Fruit fly (Drosophila melanogaster) whole organism, embryonic: ENCODE results near the gene SdicB.

Experiments
- CG10543 ChIP-seq: fragments of 200-800 bp; sonication (Bioruptor generic); optimal IDR thresholded peaks from 3 replicates; lab custom pipeline; 2017; ENCODE audit warnings: missing biosample characterization, mild to moderate bottlenecking, missing genetic modification characterization, moderate library complexity
- CG12104 ChIP-seq: fragments of 200-800 bp; sonication (Bioruptor generic); optimal IDR thresholded peaks from 3 replicates; lab custom pipeline; 2016; ENCODE audit warnings: missing biosample characterization, missing genetic modification characterization
- CG12391 ChIP-seq: fragments of 200-800 bp; sonication (Bioruptor generic); optimal IDR thresholded peaks from 3 replicates; lab custom pipeline; 2018; ENCODE audit warnings: missing biosample characterization, mild to moderate bottlenecking, missing genetic modification characterization, moderate library complexity
- CG12659 ChIP-seq: fragments of 200-800 bp; sonication (Bioruptor generic); optimal IDR thresholded peaks from 3 replicates; lab custom pipeline; 2017; ENCODE audit warnings: mild to moderate bottlenecking, missing biosample characterization, missing genetic modification reagents, missing genetic modification characterization
- CG13424 ChIP-seq: fragments of 200-800 bp; sonication (Bioruptor generic); optimal IDR thresholded peaks from 2 replicates; lab custom pipeline; 2019; ENCODE audit warnings: missing biosample characterization, mild to moderate bottlenecking, missing genetic modification characterization, moderate library complexity
- CG14710 ChIP-seq: fragments of 200-800 bp; sonication (Bioruptor generic); optimal IDR thresholded peaks from 3 replicates; lab custom pipeline; 2019; ENCODE audit warnings: missing biosample characterization, mild to moderate bottlenecking, missing genetic modification characterization, moderate library complexity
- CG17385 ChIP-seq: fragments of 200-800 bp; sonication (Bioruptor generic); optimal IDR thresholded peaks from 3 replicates; lab custom pipeline; 2018; ENCODE audit warnings: missing biosample characterization, mild to moderate bottlenecking, missing genetic modification characterization
- CG17612 ChIP-seq: fragments of 200-800 bp; sonication (Bioruptor generic); IDR thresholded peaks from 2 replicates; pipeline ENCODE4 v1.3.6; 2022; ENCODE audit warnings: missing biosample characterization, missing genetic modification characterization
- CG17829 ChIP-seq: fragments of 200-800 bp; optimal IDR thresholded peaks from 2 replicates; lab custom pipeline; 2019; ENCODE audit warnings: missing biosample characterization, mild to moderate bottlenecking, missing genetic modification characterization, moderate library complexity
- CG18011 ChIP-seq: fragments of 200-800 bp; sonication (Bioruptor generic); optimal IDR thresholded peaks from 2 replicates; lab custom pipeline; 2017; ENCODE audit warnings: missing biosample characterization, missing genetic modification characterization, mild to moderate bottlenecking, moderate library complexity, missing genotype
- CG2116 ChIP-seq: fragments of 200-800 bp; sonication (Bioruptor generic); optimal IDR thresholded peaks from 3 replicates; lab custom pipeline; 2018; ENCODE audit warnings: missing biosample characterization, mild to moderate bottlenecking, missing genetic modification characterization
- CG2120 ChIP-seq: fragments of 200-800 bp; sonication (Bioruptor generic); optimal IDR thresholded peaks from 3 replicates; lab custom pipeline; 2016; ENCODE audit warnings: missing biosample characterization, missing genetic modification characterization
- CG2712 ChIP-seq: fragments of 200-800 bp; optimal IDR thresholded peaks from 3 replicates; lab custom pipeline; 2019; ENCODE audit warnings: missing biosample characterization, mild to moderate bottlenecking, missing genetic modification characterization, moderate library complexity
- CG34224 ChIP-seq: fragments of 200-800 bp; sonication (Bioruptor generic); IDR thresholded peaks from 3 replicates; pipeline ENCODE4 v1.3.6; 2022; ENCODE audit warnings: missing biosample characterization, missing genetic modification characterization; ENCODE audit not compliant: partially characterized antibody
- CG7357 ChIP-seq: fragments of 200-800 bp; sonication (Bioruptor generic); IDR thresholded peaks from 3 replicates; pipeline ENCODE4 v1.3.6; 2022; ENCODE audit warnings: missing biosample characterization, missing genetic modification characterization
- CG9609 ChIP-seq: fragments of 200-800 bp; sonication (Bioruptor generic); optimal IDR thresholded peaks from 3 replicates; lab custom pipeline; 2016; ENCODE audit warnings: missing biosample characterization, missing genetic modification characterization
- D19B ChIP-seq: fragments of 200-800 bp; sonication (Bioruptor generic); optimal IDR thresholded peaks from 2 replicates; lab custom pipeline; 2017; ENCODE audit warnings: missing biosample characterization, mild to moderate bottlenecking, missing genetic modification characterization
- Dbx ChIP-seq: fragments of 200-800 bp; sonication (Bioruptor generic); IDR thresholded peaks from 3 replicates; pipeline ENCODE4 v1.3.6; 2022; ENCODE audit warnings: missing biosample characterization, missing genetic modification characterization
- Dll ChIP-seq: fragments of 200-800 bp; sonication (Bioruptor generic); IDR thresholded peaks from 4 replicates; pipeline ENCODE4 v1.3.6; 2022; ENCODE audit warnings: missing biosample characterization, missing genetic modification characterization; ENCODE audit not compliant: partially characterized antibody
- Dp ChIP-seq: fragments of 200-800 bp; sonication (Bioruptor generic); optimal IDR thresholded peaks from 2 replicates; lab custom pipeline; 2018; ENCODE audit warnings: missing biosample characterization, mild to moderate bottlenecking, missing genetic modification characterization, moderate library complexity
- E2f2 ChIP-seq: fragments of 200-800 bp; sonication (Bioruptor generic); IDR thresholded peaks from 2 replicates; pipeline ENCODE4 v1.3.6; 2022; ENCODE audit warnings: missing biosample characterization, missing genetic modification characterization
- Elba2 ChIP-seq: fragments of 200-800 bp; sonication (Bioruptor generic); optimal IDR thresholded peaks from 3 replicates; lab custom pipeline; 2016; ENCODE audit warnings: missing biosample characterization, missing genetic modification characterization
- H15 ChIP-seq: fragments of 200-800 bp; sonication (Bioruptor generic); IDR thresholded peaks from 3 replicates; pipeline ENCODE4 v1.3.6; 2022; ENCODE audit warnings: missing biosample characterization, missing genetic modification characterization
- HLH4C ChIP-seq: fragments of 200-800 bp; sonication (Bioruptor generic); IDR thresholded peaks from 3 replicates; pipeline ENCODE4 v1.3.6; 2022; ENCODE audit warnings: missing biosample characterization, missing genetic modification characterization; ENCODE audit not compliant: partially characterized antibody
- Hr51 ChIP-seq, 2 experiments: fragments of 200-800 bp; sonication (Bioruptor generic); optimal IDR thresholded peaks; 2 replicates in 1 of 2; 3 replicates in 1 of 2; lab custom pipeline; 2016 to 2018; ENCODE audit warnings: missing biosample characterization in 2 of 2, missing genetic modification characterization in 2 of 2, mild to moderate bottlenecking in 1 of 2, moderate library complexity in 1 of 2
- Lhr ChIP-seq: fragments of 200-800 bp; sonication (Bioruptor generic); optimal IDR thresholded peaks from 3 replicates; lab custom pipeline; 2017; ENCODE audit warnings: mild to moderate bottlenecking, missing biosample characterization, missing genetic modification reagents, missing genetic modification characterization
- NC2α ChIP-seq: fragments of 200-800 bp; sonication (Bioruptor generic); optimal IDR thresholded peaks from 2 replicates; lab custom pipeline; 2016; ENCODE audit warnings: missing biosample characterization, missing genetic modification characterization
- Neu2 ChIP-seq: fragments of 200-800 bp; sonication (Bioruptor generic); optimal IDR thresholded peaks from 3 replicates; lab custom pipeline; 2016; ENCODE audit warnings: missing biosample characterization, missing genetic modification characterization, borderline replicate concordance
- NfI ChIP-seq: fragments of 200-800 bp; sonication (Bioruptor generic); optimal IDR thresholded peaks from 3 replicates; lab custom pipeline; 2018; ENCODE audit warnings: missing biosample characterization, mild to moderate bottlenecking, missing genetic modification characterization, moderate library complexity
- Pdp1 ChIP-seq, 2 experiments: fragments of 200-800 bp; sonication (Bioruptor generic); optimal IDR thresholded peaks; 3 replicates each; lab custom pipeline; 2016; ENCODE audit warnings: missing biosample characterization in 2 of 2, missing genetic modification characterization in 2 of 2, mild to moderate bottlenecking in 1 of 2, moderate library complexity in 1 of 2
- Ptx1 ChIP-seq: fragments of 200-800 bp; sonication (Bioruptor generic); IDR thresholded peaks from 2 replicates; pipeline ENCODE4 v1.3.6; 2022; ENCODE audit warnings: missing biosample characterization, missing genetic modification characterization
- Sox100B ChIP-seq: fragments of 200-800 bp; sonication (Bioruptor generic); optimal IDR thresholded peaks from 3 replicates; lab custom pipeline; 2018; ENCODE audit warnings: missing biosample characterization, mild to moderate bottlenecking, missing genetic modification characterization
- az2 ChIP-seq: fragments of 200-800 bp; sonication (Bioruptor generic); optimal IDR thresholded peaks from 3 replicates; lab custom pipeline; 2016; ENCODE audit warnings: missing biosample characterization, missing genetic modification characterization
- bcd ChIP-seq: fragments of 200-800 bp; sonication (Bioruptor generic); optimal IDR thresholded peaks from 2 replicates; lab custom pipeline; 2017; ENCODE audit warnings: missing biosample characterization, mild to moderate bottlenecking, missing genetic modification characterization
- cg ChIP-seq: fragments of 200-800 bp; sonication (Bioruptor generic); optimal IDR thresholded peaks from 3 replicates; lab custom pipeline; 2019; ENCODE audit warnings: missing biosample characterization, mild to moderate bottlenecking, missing genetic modification characterization, moderate library complexity
- cwo ChIP-seq: fragments of 200-800 bp; sonication (Bioruptor generic); optimal IDR thresholded peaks from 3 replicates; lab custom pipeline; 2017; ENCODE audit warnings: missing biosample characterization, missing genetic modification characterization, mild to moderate bottlenecking, moderate library complexity, missing genetic modification reagents
- dpn ChIP-seq, 2 experiments: fragments of 200-800 bp; sonication (Bioruptor generic); optimal IDR thresholded peaks; 3 replicates each; lab custom pipeline; 2016; ENCODE audit warnings: missing biosample characterization in 2 of 2, missing genetic modification characterization in 2 of 2
- dysf ChIP-seq: fragments of 200-800 bp; sonication (Bioruptor generic); IDR thresholded peaks from 3 replicates; pipeline ENCODE4 v1.3.6; 2022; ENCODE audit warnings: missing biosample characterization, missing genetic modification characterization
- hkb ChIP-seq, 2 experiments: fragments of 200-800 bp in 1 of 2; fragments of >200 bp in 1 of 2; sonication (Bioruptor generic) in 1 of 2; IDR thresholded peaks in 1 of 2; optimal IDR thresholded peaks in 1 of 2; 2 replicates each; pipeline versions ENCODE4 v1.3.6 to Lab custom; 2017 to 2022; ENCODE audit warnings: missing biosample characterization in 1 of 2, missing genetic modification characterization in 1 of 2
- jumu ChIP-seq: fragments of 200-800 bp; sonication (Bioruptor generic); optimal IDR thresholded peaks from 3 replicates; lab custom pipeline; 2016; ENCODE audit warnings: missing biosample characterization, missing genetic modification characterization
- lab ChIP-seq: fragments of 200-800 bp; sonication (Bioruptor generic); optimal IDR thresholded peaks from 3 replicates; lab custom pipeline; 2017; ENCODE audit warnings: missing biosample characterization, missing genetic modification characterization, mild to moderate bottlenecking, moderate library complexity, missing genetic modification reagents
- lov ChIP-seq, 2 experiments: fragments of 200-800 bp in 1 of 2; fragments of >200 bp in 1 of 2; sonication (Bioruptor generic) in 1 of 2; IDR thresholded peaks in 1 of 2; optimal IDR thresholded peaks in 1 of 2; 2 replicates in 1 of 2; 3 replicates in 1 of 2; pipeline versions ENCODE4 v1.3.6 to Lab custom; 2017 to 2022; ENCODE audit warnings: missing biosample characterization in 1 of 2, missing genetic modification characterization in 1 of 2
- pb ChIP-seq: fragments of 200-800 bp; sonication (Bioruptor generic); optimal IDR thresholded peaks from 3 replicates; lab custom pipeline; 2016; ENCODE audit warnings: missing biosample characterization, missing genetic modification characterization
- pum ChIP-seq: fragments of 200-800 bp; sonication (Bioruptor generic); optimal IDR thresholded peaks from 2 replicates; lab custom pipeline; 2016; ENCODE audit warnings: missing biosample characterization, missing genetic modification characterization
- ranshi ChIP-seq: fragments of 200-800 bp; sonication (Bioruptor generic); IDR thresholded peaks from 2 replicates; pipeline ENCODE4 v1.3.6; 2022; ENCODE audit warnings: missing biosample characterization, missing genetic modification characterization
- twi ChIP-seq: fragments of 200-800 bp; optimal IDR thresholded peaks from 2 replicates; lab custom pipeline; 2019; ENCODE audit warnings: missing biosample characterization, mild to moderate bottlenecking, missing genetic modification characterization, moderate library complexity

The SdicB gene

dm6 chrX:20256849-20257590 lies 47.6 kb upstream of the SdicB start, which contains the start of gene CG17065 (continued):
- TF ChIP-seq CG2712 (tag; lab: Kevin White, UChicago), result peak; percentile 31
- no peak for TF ChIP-seq Sox100B (GFP tag; lab: Kevin White, UChicago)
- no peak for TF ChIP-seq NC2α (GFP tag; lab: Kevin White, UChicago)
- peak in 1 of 2 experiments; percentile 39 for TF ChIP-seq dpn (GFP tag; optimal IDR thresholded peaks at IDR 0.05; lab: Kevin White, UChicago)
- TF ChIP-seq pb, result peak; percentile 22
- TF ChIP-seq E2f2 (GFP tag; lab: Robert Waterston, UW), result peak; percentile 87
- TF ChIP-seq jumu (GFP tag; lab: Kevin White, UChicago), result peak; percentile 13
- peak; percentile 22 for TF ChIP-seq hkb (optimal IDR thresholded peaks at IDR 0.05; lab: Kevin White, UChicago)
- TF ChIP-seq hkb (GFP tag; IDR thresholded peaks at IDR 0.05; lab: Robert Waterston, UW), result no peak
- TF ChIP-seq Neu2, result peak; percentile 11
- TF ChIP-seq CG17829 (tag; lab: Kevin White, UChicago), result peak; percentile 32
- peak; percentile 63 for TF ChIP-seq bcd (GFP tag; lab: Kevin White, UChicago)
- no peak for TF ChIP-seq ranshi (GFP tag; lab: Robert Waterston, UW)
- TF ChIP-seq NfI (GFP tag; lab: Kevin White, UChicago), result peak; percentile 27
- TF ChIP-seq CG17612 (GFP tag; lab: Robert Waterston, UW), result no peak
- TF ChIP-seq az2 (GFP tag; lab: Kevin White, UChicago), result peak; percentile 2
- TF ChIP-seq H15 (GFP tag; lab: Robert Waterston, UW), result no peak
- peak; percentile 41 for TF ChIP-seq CG12659 (GFP tag; lab: Kevin White, UChicago)
- peak; percentile 8 for TF ChIP-seq lab (GFP tag; lab: Kevin White, UChicago)
- TF ChIP-seq Hr51 (GFP tag; optimal IDR thresholded peaks at IDR 0.05; lab: Kevin White, UChicago), result peak in 1 of 2 experiments; percentile 13
- TF ChIP-seq Dbx (GFP tag; lab: Robert Waterston, UW), result peak; percentile 27; the same call in 1 of the 3 replicates
- TF ChIP-seq Elba2 (GFP tag; lab: Kevin White, UChicago), result no peak
- peak; percentile 25 for TF ChIP-seq D19B (GFP tag; lab: Kevin White, UChicago)
- TF ChIP-seq Dll (GFP tag; lab: Robert Waterston, UW), result no peak
- TF ChIP-seq Ptx1 (GFP tag; lab: Robert Waterston, UW), result 0 out of 2 replicates have a peak, but pooled peaks have one; percentile 15
- TF ChIP-seq CG9609 (GFP tag; lab: Kevin White, UChicago), result peak; percentile 12
- peak; percentile 57; the same call in 1 of the 3 replicates for TF ChIP-seq dysf (GFP tag; lab: Robert Waterston, UW)
- peak; percentile 17 for TF ChIP-seq Lhr
- no peak for TF ChIP-seq CG7357 (GFP tag; lab: Robert Waterston, UW)
- TF ChIP-seq CG17385 (GFP tag; lab: Kevin White, UChicago), result no peak
- peak; percentile 64 for TF ChIP-seq CG10543 (GFP tag; lab: Kevin White, UChicago)
- TF ChIP-seq Dp (GFP tag; lab: Kevin White, UChicago), result peak; percentile 81
- peak; percentile 40 for TF ChIP-seq CG2120 (GFP tag; lab: Kevin White, UChicago)
- TF ChIP-seq pum, result peak; percentile 41
- peak in 1 of 2 experiments; percentile 36 for TF ChIP-seq Pdp1 (GFP tag; optimal IDR thresholded peaks at IDR 0.05; lab: Kevin White, UChicago)
- TF ChIP-seq CG12391 (tag; lab: Kevin White, UChicago), result peak; percentile 49
- peak; percentile 27 for TF ChIP-seq CG13424 (tag; lab: Kevin White, UChicago)
- TF ChIP-seq HLH4C, result peak; percentile 57; the same call in 2 of the 3 replicates
- peak; percentile 16; the same call in 1 of the 3 replicates for TF ChIP-seq CG34224 (GFP tag; lab: Robert Waterston, UW)
- peak; percentile 61 for TF ChIP-seq CG14710 (tag; lab: Kevin White, UChicago)
- peak; percentile 97 for TF ChIP-seq CG18011 (GFP tag; lab: Kevin White, UChicago)
- no peak for TF ChIP-seq cwo (GFP tag; lab: Kevin White, UChicago)
- TF ChIP-seq lov (optimal IDR thresholded peaks at IDR 0.05; lab: Kevin White, UChicago), result no peak
- TF ChIP-seq lov (GFP tag; IDR thresholded peaks at IDR 0.05; lab: Robert Waterston, UW), result no peak
- TF ChIP-seq twi (tag; lab: Kevin White, UChicago), result peak; percentile 8
- TF ChIP-seq CG2116 (GFP tag; lab: Kevin White, UChicago), result peak; percentile 47
- TF ChIP-seq CG12104 (GFP tag; lab: Kevin White, UChicago), result no peak
- TF ChIP-seq cg, result no peak
